Worm (Caenorhabditis elegans) whole organism, young adult: ENCODE results near the gene col-106.

Source experiments
- B0336.3 ChIP-seq: fragments of 200-800 bp; sonication (Bioruptor generic); IDR thresholded peaks from 2 replicates; pipeline ENCODE4 v1.3.6; 2022; ENCODE audit warnings: missing genetic modification characterization, missing compliant biosample characterization
- C17E4.6 ChIP-seq: fragments of 200-800 bp; sonication (Bioruptor generic); IDR thresholded peaks from 2 replicates; pipeline ENCODE4 v1.3.6; 2022; ENCODE audit warnings: missing genetic modification reagents, missing genetic modification characterization, missing compliant biosample characterization
- D2030.7 ChIP-seq: fragments of 200-800 bp; sonication (Bioruptor generic); IDR thresholded peaks from 2 replicates; pipeline ENCODE4 v1.3.6; 2022; ENCODE audit warnings: missing genetic modification reagents, missing genetic modification characterization, missing compliant biosample characterization
- F10E7.11 ChIP-seq: sonication (generic microtip); optimal IDR thresholded peaks from 2 replicates; lab custom pipeline; 2017; ENCODE audit warnings: mild to moderate bottlenecking, missing genetic modification characterization, moderate library complexity, missing compliant biosample characterization
- F33H1.4 ChIP-seq: fragments of 200-800 bp; sonication (Bioruptor generic); IDR thresholded peaks from 2 replicates; pipeline ENCODE4 v1.3.6; 2022; ENCODE audit warnings: missing genetic modification reagents, missing genetic modification characterization, missing compliant biosample characterization
- F52B5.7 ChIP-seq: sonication (generic microtip); optimal IDR thresholded peaks from 2 replicates; lab custom pipeline; 2016; ENCODE audit warnings: mild to moderate bottlenecking, missing genetic modification characterization, missing compliant biosample characterization
- K11D2.4 ChIP-seq: fragments of 200-800 bp; sonication (Bioruptor generic); IDR thresholded peaks from 2 replicates; pipeline ENCODE4 v1.3.6; 2022; ENCODE audit warnings: missing genetic modification reagents, missing genetic modification characterization, missing compliant biosample characterization
- K12H6.12 ChIP-seq: fragments of 200-800 bp; sonication (Bioruptor generic); optimal IDR thresholded peaks from 2 replicates; lab custom pipeline; 2018; ENCODE audit warnings: mild to moderate bottlenecking, missing genetic modification characterization, missing compliant biosample characterization
- T07F8.4 ChIP-seq: sonication (generic microtip); optimal IDR thresholded peaks from 2 replicates; lab custom pipeline; 2016; ENCODE audit warnings: mild to moderate bottlenecking, missing genetic modification characterization, moderate library complexity, missing compliant biosample characterization
- T26A5.8 ChIP-seq: sonication (generic microtip); optimal IDR thresholded peaks from 2 replicates; lab custom pipeline; 2016; ENCODE audit warnings: missing genetic modification characterization, missing compliant biosample characterization
- ZK185.1 ChIP-seq: sonication (generic microtip); optimal IDR thresholded peaks from 2 replicates; lab custom pipeline; 2016; ENCODE audit warnings: mild to moderate bottlenecking, missing genetic modification characterization, missing compliant biosample characterization; ENCODE audit not compliant: poor library complexity, severe bottlenecking
- ama-1 ChIP-seq, 3 experiments: fragments of 150-350 bp in 1 of 3; sonication (generic microtip) in 2 of 3; optimal IDR thresholded peaks; 2 replicates each; lab custom pipeline; 2014 to 2018; ENCODE audit warnings: missing biosample characterization in 2 of 3, missing genetic modification characterization in 2 of 3, missing genetic modification reagents in 2 of 3
- attf-3 ChIP-seq: fragments of 200-800 bp; sonication (Bioruptor generic); conservative IDR thresholded peaks from 2 replicates; pipeline ENCODE4 v1.3.6; 2022; ENCODE audit warnings: missing genetic modification reagents, missing genetic modification characterization, missing compliant biosample characterization
- attf-5 ChIP-seq: fragments of 200-800 bp; sonication (Bioruptor generic); optimal IDR thresholded peaks from 2 replicates; lab custom pipeline; 2018; ENCODE audit warnings: mild to moderate bottlenecking, missing genetic modification characterization, missing compliant biosample characterization
- attf-6 ChIP-seq: fragments of 200-800 bp; sonication (Bioruptor generic); IDR thresholded peaks from 2 replicates; pipeline ENCODE4 v1.3.6; 2022; ENCODE audit warnings: missing genetic modification reagents, missing genetic modification characterization, missing compliant biosample characterization
- bed-2 ChIP-seq: fragments of 200-800 bp; sonication (Bioruptor generic); IDR thresholded peaks from 2 replicates; pipeline ENCODE4 v1.3.6; 2022; ENCODE audit warnings: missing genetic modification reagents, missing genetic modification characterization, missing compliant biosample characterization
- ccch-3 ChIP-seq: fragments of 200-800 bp; sonication (Bioruptor generic); optimal IDR thresholded peaks from 2 replicates; lab custom pipeline; 2018; ENCODE audit warnings: mild to moderate bottlenecking, missing genetic modification characterization, missing compliant biosample characterization
- cebp-2 ChIP-seq: fragments of 200-800 bp; sonication (Bioruptor generic); IDR thresholded peaks from 2 replicates; pipeline ENCODE4 v1.3.6; 2022; ENCODE audit warnings: missing genetic modification characterization, missing compliant biosample characterization
- ceh-91 ChIP-seq: fragments of 200-800 bp; sonication (Bioruptor generic); IDR thresholded peaks from 2 replicates; pipeline ENCODE4 v1.3.6; 2022; ENCODE audit warnings: missing genetic modification reagents, missing genetic modification characterization, missing compliant biosample characterization
- dpff-1 ChIP-seq: sonication (generic microtip); optimal IDR thresholded peaks from 2 replicates; lab custom pipeline; 2017; ENCODE audit warnings: mild to moderate bottlenecking, missing genetic modification characterization, missing compliant biosample characterization
- ekl-4 ChIP-seq: fragments of 200-800 bp; sonication (Bioruptor generic); IDR thresholded peaks from 2 replicates; pipeline ENCODE4 v1.3.6; 2022; ENCODE audit warnings: missing genetic modification reagents, missing genetic modification characterization, missing compliant biosample characterization
- hlh-12 ChIP-seq: sonication (generic microtip); optimal IDR thresholded peaks from 2 replicates; lab custom pipeline; 2016; ENCODE audit warnings: missing genetic modification characterization, missing compliant biosample characterization
- hmg-1.2 ChIP-seq: fragments of 200-800 bp; sonication (Bioruptor generic); IDR thresholded peaks from 2 replicates; pipeline ENCODE4 v1.3.6; 2022; ENCODE audit warnings: missing genetic modification reagents, missing genetic modification characterization, missing compliant biosample characterization
- hmg-20 ChIP-seq: fragments of 200-800 bp; sonication (Bioruptor generic); IDR thresholded peaks from 2 replicates; pipeline ENCODE4 v1.3.6; 2022; ENCODE audit warnings: missing genetic modification reagents, missing genetic modification characterization, missing compliant biosample characterization
- let-526 ChIP-seq: fragments of 200-800 bp; sonication (Bioruptor generic); IDR thresholded peaks from 2 replicates; pipeline ENCODE4 v1.3.6; 2022; ENCODE audit warnings: missing genetic modification reagents, missing genetic modification characterization, missing compliant biosample characterization
- let-607 ChIP-seq, 2 experiments: fragments of 200-800 bp in 1 of 2; sonication (Bioruptor generic) in 1 of 2; sonication (generic microtip) in 1 of 2; optimal IDR thresholded peaks; 2 replicates each; lab custom pipeline; 2016 to 2018; ENCODE audit warnings: mild to moderate bottlenecking in 2 of 2, missing compliant biosample characterization in 2 of 2, missing genetic modification characterization in 2 of 2, moderate library complexity in 2 of 2, missing genotype in 1 of 2
- lin-26 ChIP-seq: fragments of 200-800 bp; sonication (Bioruptor generic); IDR thresholded peaks from 2 replicates; pipeline ENCODE4 v1.3.6; 2022; ENCODE audit warnings: missing genetic modification reagents, missing genetic modification characterization, missing compliant biosample characterization
- lin-54 ChIP-seq: fragments of 200-800 bp; sonication (Bioruptor generic); optimal IDR thresholded peaks from 2 replicates; lab custom pipeline; 2018; ENCODE audit warnings: mild to moderate bottlenecking, missing genetic modification characterization, missing compliant biosample characterization
- lsl-1 ChIP-seq: fragments of 200-800 bp; sonication (Bioruptor generic); optimal IDR thresholded peaks from 2 replicates; lab custom pipeline; 2018; ENCODE audit warnings: mild to moderate bottlenecking, missing genetic modification characterization, moderate library complexity, missing compliant biosample characterization
- madf-3 ChIP-seq: fragments of 200-800 bp; sonication (Bioruptor generic); IDR thresholded peaks from 2 replicates; pipeline ENCODE4 v1.3.6; 2022; ENCODE audit warnings: missing genetic modification reagents, missing genetic modification characterization, missing compliant biosample characterization
- madf-6 ChIP-seq: fragments of 200-800 bp; sonication (Bioruptor generic); IDR thresholded peaks from 2 replicates; pipeline ENCODE4 v1.3.6; 2022; ENCODE audit warnings: missing genetic modification reagents, missing genetic modification characterization, missing compliant biosample characterization
- madf-8 ChIP-seq: fragments of 200-800 bp; sonication (Bioruptor generic); conservative IDR thresholded peaks from 2 replicates; pipeline ENCODE4 v1.3.6; 2022; ENCODE audit warnings: missing genetic modification reagents, missing genetic modification characterization, missing compliant biosample characterization
- nfya-1 ChIP-seq: sonication (generic microtip); optimal IDR thresholded peaks from 2 replicates; lab custom pipeline; 2017; ENCODE audit warnings: antibody characterized with exemption, missing compliant biosample characterization, missing genetic modification characterization, borderline replicate concordance; ENCODE audit not compliant: insufficient read depth
- nhr-179 ChIP-seq: sonication (generic microtip); optimal IDR thresholded peaks from 2 replicates; lab custom pipeline; 2016; ENCODE audit warnings: mild to moderate bottlenecking, missing genetic modification characterization, missing compliant biosample characterization
- rcor-1 ChIP-seq: fragments of 200-800 bp; sonication (Bioruptor generic); IDR thresholded peaks from 2 replicates; pipeline ENCODE4 v1.3.6; 2022; ENCODE audit warnings: missing genetic modification reagents, missing genetic modification characterization, missing compliant biosample characterization
- snpc-1.1 ChIP-seq: sonication (generic microtip); optimal IDR thresholded peaks from 2 replicates; lab custom pipeline; 2017; ENCODE audit warnings: missing genetic modification characterization, mild to moderate bottlenecking, missing compliant biosample characterization, antibody characterized with exemption, moderate library complexity, missing genotype, missing genetic modification reagents; ENCODE audit not compliant: insufficient read depth
- tbp1 ChIP-seq: fragments of 200-800 bp; sonication (Bioruptor generic); optimal IDR thresholded peaks from 2 replicates; lab custom pipeline; 2018; ENCODE audit warnings: mild to moderate bottlenecking, missing genetic modification characterization, missing compliant biosample characterization
- unc-130 ChIP-seq: sonication (generic microtip); optimal IDR thresholded peaks from 2 replicates; lab custom pipeline; 2016; ENCODE audit warnings: missing genetic modification reagents, missing genetic modification characterization, missing compliant biosample characterization
- unc-62 ChIP-seq: fragments of 150-350 bp; optimal IDR thresholded peaks from 2 replicates; lab custom pipeline; 2014; ENCODE audit warnings: missing biosample characterization, missing genetic modification reagents, missing genetic modification characterization
- xnd-1 ChIP-seq: sonication (generic microtip); optimal IDR thresholded peaks from 2 replicates; lab custom pipeline; 2016; ENCODE audit warnings: missing genotype, missing genetic modification reagents, missing genetic modification characterization, missing compliant biosample characterization
- zim-3 ChIP-seq: sonication (generic microtip); optimal IDR thresholded peaks from 2 replicates; lab custom pipeline; 2017; ENCODE audit warnings: mild to moderate bottlenecking, missing genetic modification characterization, moderate library complexity, missing compliant biosample characterization
- ztf-18 ChIP-seq: sonication (generic microtip); optimal IDR thresholded peaks from 2 replicates; lab custom pipeline; 2016; ENCODE audit warnings: missing genotype, mild to moderate bottlenecking, missing genetic modification characterization, missing compliant biosample characterization
- ztf-22 ChIP-seq: fragments of 200-800 bp; sonication (Bioruptor generic); optimal IDR thresholded peaks from 2 replicates; lab custom pipeline; 2018; ENCODE audit warnings: mild to moderate bottlenecking, missing genetic modification characterization, moderate library complexity, missing compliant biosample characterization
- ztf-25 ChIP-seq: fragments of 200-800 bp; sonication (Bioruptor generic); IDR thresholded peaks from 2 replicates; pipeline ENCODE4 v1.3.6; 2022; ENCODE audit warnings: missing genetic modification reagents, missing genetic modification characterization, missing compliant biosample characterization
- ztf-6 ChIP-seq: fragments of 200-800 bp; sonication (Bioruptor generic); IDR thresholded peaks from 2 replicates; pipeline ENCODE4 v1.3.6; 2022; ENCODE audit warnings: missing genetic modification reagents, missing genetic modification characterization, missing compliant biosample characterization

The col-106 gene

DNA sequence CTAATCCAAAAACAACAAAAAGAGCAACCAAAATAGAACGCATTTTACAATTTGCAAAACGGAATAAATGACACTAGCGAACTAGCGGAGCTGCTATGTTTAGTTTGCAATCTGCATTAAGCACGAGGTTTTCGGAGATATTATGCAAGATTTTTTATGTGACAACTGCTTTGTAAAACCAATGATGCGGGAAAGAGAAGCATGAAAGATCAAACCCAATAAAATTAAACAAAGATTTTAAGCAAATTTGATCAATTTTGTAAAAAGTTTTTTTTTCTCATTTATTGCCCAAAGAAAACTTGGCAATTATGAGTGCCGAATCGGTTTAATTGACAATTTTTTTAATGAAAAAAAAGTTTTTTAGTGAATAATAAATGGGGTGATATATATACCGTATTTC lies 35.6 kb downstream of the col-106 start, which contains the start of gene Y77E11A.8:
Gene Y77E11A.8 (minus strand): TSS at position 101 of the 400 bp plus-strand sequence.
- TF ChIP-seq K11D2.4 (GFP tag; lab: Robert Waterston, UW) (no peak), K12H6.12 (no peak), zim-3 (tag; lab: Kevin White, UChicago) (no peak), dpff-1 (tag; lab: Kevin White, UChicago) (no peak), attf-3 (no peak), cebp-2 (no peak), F10E7.11 (tag; lab: Kevin White, UChicago) (no peak), madf-8 (GFP tag; lab: Robert Waterston, UW) (no peak), attf-6 (no peak), let-607 (tag; optimal IDR thresholded peaks at IDR 0.05; lab: Kevin White, UChicago) (no peak)

DNA sequence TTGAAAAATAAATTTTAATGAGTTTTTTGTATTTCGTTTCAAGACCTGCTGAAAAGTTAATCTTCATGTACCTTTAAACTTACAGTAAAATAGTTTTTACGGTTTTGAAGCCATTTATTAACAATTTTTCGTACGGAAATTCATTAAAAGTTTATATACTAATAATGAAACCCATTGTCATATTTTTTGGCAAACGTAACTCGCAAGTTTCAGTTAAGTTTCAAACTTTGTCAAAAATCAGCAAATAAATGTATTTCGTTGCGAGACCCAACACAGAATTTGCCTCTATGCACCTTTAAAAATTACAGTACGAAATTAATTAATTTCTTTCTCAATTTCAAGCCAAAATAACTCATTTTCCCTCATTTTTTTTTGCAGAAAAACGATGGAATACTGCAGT lies 40.0 kb downstream of the col-106 start, which contains the start of gene jtr-1:
Gene jtr-1 (plus strand): TSS at position 327 of the 400 bp plus-strand sequence.
- TF ChIP-seq nfya-1 (tag; lab: Kevin White, UChicago), result no peak
- TF ChIP-seq ztf-6 (GFP tag; lab: Robert Waterston, UW), result no peak
- TF ChIP-seq hlh-12 (tag; lab: Kevin White, UChicago), result no peak
- TF ChIP-seq lin-26 (GFP tag; lab: Robert Waterston, UW), result no peak
- TF ChIP-seq ama-1 (optimal IDR thresholded peaks at IDR 0.05; lab: Kevin White, UChicago), result no peak
- no peak for TF ChIP-seq ama-1 (GFP tag; optimal IDR thresholded peaks at IDR 0.05; lab: Kevin White, UChicago)
- TF ChIP-seq ztf-22 (GFP tag; lab: Kevin White, UChicago), result no peak
- TF ChIP-seq unc-62, result no peak
- TF ChIP-seq rcor-1 (GFP tag; lab: Robert Waterston, UW), result no peak
- peak; percentile 93 for TF ChIP-seq F33H1.4 (GFP tag; lab: Robert Waterston, UW)
- TF ChIP-seq ekl-4 (GFP tag; lab: Robert Waterston, UW), result no peak
- no peak for TF ChIP-seq K11D2.4 (GFP tag; lab: Robert Waterston, UW)
- no peak for TF ChIP-seq attf-5 (GFP tag; lab: Kevin White, UChicago)
- TF ChIP-seq F52B5.7 (tag; lab: Kevin White, UChicago), result no peak
- TF ChIP-seq let-607 (tag; optimal IDR thresholded peaks at IDR 0.05; lab: Kevin White, UChicago), result no peak
- TF ChIP-seq B0336.3 (GFP tag; lab: Robert Waterston, UW), result no peak
- peak; percentile 95 for TF ChIP-seq lsl-1
- TF ChIP-seq ztf-18 (tag; lab: Kevin White, UChicago), result no peak
- no peak for TF ChIP-seq ZK185.1 (tag; lab: Kevin White, UChicago)
- peak; percentile 47; the same call in 1 of the 2 replicates for TF ChIP-seq D2030.7 (GFP tag; lab: Robert Waterston, UW)
- no peak for TF ChIP-seq hmg-20 (GFP tag; lab: Robert Waterston, UW)
- no peak for TF ChIP-seq let-526
- TF ChIP-seq hmg-1.2 (GFP tag; lab: Robert Waterston, UW), result peak; percentile 26; the same call in 1 of the 2 replicates
- no peak for TF ChIP-seq T07F8.4 (tag; lab: Kevin White, UChicago)
- no peak for TF ChIP-seq C17E4.6 (GFP tag; lab: Robert Waterston, UW)
- TF ChIP-seq ceh-91 (GFP tag; lab: Robert Waterston, UW), result peak; percentile 53
- peak; percentile 48 for TF ChIP-seq lin-54 (GFP tag; lab: Kevin White, UChicago)
- no peak for TF ChIP-seq tbp1
- TF ChIP-seq snpc-1.1 (tag; lab: Kevin White, UChicago), result no peak
- peak; percentile 72 for TF ChIP-seq madf-8 (GFP tag; lab: Robert Waterston, UW)
- no peak for TF ChIP-seq ccch-3 (GFP tag; lab: Kevin White, UChicago)
- TF ChIP-seq ztf-25 (GFP tag; lab: Robert Waterston, UW), result no peak
- peak; percentile 89 for TF ChIP-seq xnd-1 (tag; lab: Kevin White, UChicago)
- TF ChIP-seq bed-2, result no peak
- no peak for TF ChIP-seq T26A5.8 (tag; lab: Kevin White, UChicago)
- TF ChIP-seq madf-6 (GFP tag; lab: Robert Waterston, UW), result peak; percentile 81
- no peak for TF ChIP-seq nhr-179 (tag; lab: Kevin White, UChicago)
- TF ChIP-seq madf-3 (GFP tag; lab: Robert Waterston, UW), result no peak
- no peak for TF ChIP-seq unc-130
